Fruit fly (Drosophila melanogaster): ENCODE data around the gene SNF4Agamma.

The SNF4Agamma gene

dm6 chr3R:21218733-21219165 is 78.2 kb downstream of the SNF4Agamma start, which contains the start of the genes Smyd5 and Oga (continued):
- TF ChIP-seq CG15696 (tag; optimal IDR thresholded peaks at IDR 0.05): no peak
- no peak for TF ChIP-seq sim (GFP tag; IDR thresholded peaks at IDR 0.05)
- TF ChIP-seq B-H2 (GFP tag; optimal IDR thresholded peaks at IDR 0.05): peak; percentile 62
- TF ChIP-seq ara (GFP tag; IDR thresholded peaks at IDR 0.05): no peak
- no peak for TF ChIP-seq seq (GFP tag; IDR thresholded peaks at IDR 0.05)
- TF ChIP-seq CG12659 (GFP tag; optimal IDR thresholded peaks at IDR 0.05): peak; percentile 88
- TF ChIP-seq hth (optimal IDR thresholded peaks at IDR 0.05): no peak
- TF ChIP-seq Dref (GFP tag; IDR thresholded peaks at IDR 0.05): peak; percentile 95
- no peak for TF ChIP-seq wek (GFP tag; optimal IDR thresholded peaks at IDR 0.05)
- peak; percentile 39 for TF ChIP-seq pho (GFP tag; optimal IDR thresholded peaks at IDR 0.05)
- no peak for TF ChIP-seq B-H1 (GFP tag; IDR thresholded peaks at IDR 0.05)
- peak; percentile 26; the same call in 1 of the 2 replicates for TF ChIP-seq CG6272 (GFP tag; IDR thresholded peaks at IDR 0.05)
- no peak for TF ChIP-seq Gsc (GFP tag; IDR thresholded peaks at IDR 0.05)
- TF ChIP-seq ranshi (GFP tag; IDR thresholded peaks at IDR 0.05): no peak
- TF ChIP-seq nmo (GFP tag; optimal IDR thresholded peaks at IDR 0.05): peak; percentile 72
- no peak for TF ChIP-seq Asciz (GFP tag; optimal IDR thresholded peaks at IDR 0.05)
- peak; percentile 28 for TF ChIP-seq CG15514 (GFP tag; optimal IDR thresholded peaks at IDR 0.05)
- no peak for TF ChIP-seq eyg (GFP tag; optimal IDR thresholded peaks at IDR 0.05)
- no peak for TF ChIP-seq CG17385 (GFP tag; optimal IDR thresholded peaks at IDR 0.05)
- TF ChIP-seq CG11085 (GFP tag; IDR thresholded peaks at IDR 0.05): no peak
- TF ChIP-seq CG18011 (GFP tag; optimal IDR thresholded peaks at IDR 0.05): peak; percentile 1
- TF ChIP-seq CG17359 (tag; optimal IDR thresholded peaks at IDR 0.05): no peak
- peak; percentile 10 for TF ChIP-seq CG13296 (GFP tag; optimal IDR thresholded peaks at IDR 0.05)
- TF ChIP-seq Blimp-1 (GFP tag; optimal IDR thresholded peaks at IDR 0.05): no peak
- TF ChIP-seq fu2 (GFP tag; optimal IDR thresholded peaks at IDR 0.05): peak; percentile 11
- no peak for TF ChIP-seq NC2α (GFP tag; optimal IDR thresholded peaks at IDR 0.05)
- no peak for TF ChIP-seq CG13894 (tag; optimal IDR thresholded peaks at IDR 0.05)
- no peak for TF ChIP-seq CG11093 (GFP tag; IDR thresholded peaks at IDR 0.05)
- TF ChIP-seq Side (GFP tag; optimal IDR thresholded peaks at IDR 0.05): peak; percentile 57
- no peak for TF ChIP-seq H15 (GFP tag; IDR thresholded peaks at IDR 0.05)
- TF ChIP-seq Eip74EF (GFP tag; optimal IDR thresholded peaks at IDR 0.05): no peak
- no peak for TF ChIP-seq CG7745 (tag; optimal IDR thresholded peaks at IDR 0.05)
- no peak for TF ChIP-seq croc (GFP tag; conservative IDR thresholded peaks at IDR 0.05)
- TF ChIP-seq ap (GFP tag; IDR thresholded peaks at IDR 0.05): no peak
- TF ChIP-seq vnd (GFP tag; IDR thresholded peaks at IDR 0.05; ENCODE audit: partially characterized antibody): peak; percentile 91
- TF ChIP-seq CG12155 (GFP tag; optimal IDR thresholded peaks at IDR 0.05): peak; percentile 31
- TF ChIP-seq Med (GFP tag): peak; percentile 94
- peak; percentile 93 for TF ChIP-seq Scr (GFP tag; IDR thresholded peaks at IDR 0.05; ENCODE audit: partially characterized antibody)
- peak; percentile 93 for TF ChIP-seq ato (GFP tag; IDR thresholded peaks at IDR 0.05; ENCODE audit: partially characterized antibody)
- TF ChIP-seq wor (GFP tag; IDR thresholded peaks at IDR 0.05): no peak
- no peak for TF ChIP-seq CG6854 (GFP tag; optimal IDR thresholded peaks at IDR 0.05)
- TF ChIP-seq Hr3 (GFP tag; optimal IDR thresholded peaks at IDR 0.05): no peak
- TF ChIP-seq Optix (GFP tag; IDR thresholded peaks at IDR 0.05): no peak
- TF ChIP-seq CG4730 (GFP tag; IDR thresholded peaks at IDR 0.05): no peak
- peak in 1 of 3 experiments; percentile 31 for TF ChIP-seq lola (GFP tag; optimal IDR thresholded peaks at IDR 0.05)
- TF ChIP-seq Awh (GFP tag; IDR thresholded peaks at IDR 0.05): no peak
- no peak for TF ChIP-seq nau (GFP tag; optimal IDR thresholded peaks at IDR 0.05)
- no peak for TF ChIP-seq tin (GFP tag; optimal IDR thresholded peaks at IDR 0.05)
- no peak for TF ChIP-seq Dfd (GFP tag; optimal IDR thresholded peaks at IDR 0.05)
- TF ChIP-seq CG2120 (GFP tag; optimal IDR thresholded peaks at IDR 0.05): peak; percentile 58
- TF ChIP-seq CG7987 (GFP tag; optimal IDR thresholded peaks at IDR 0.05): peak; percentile 30
